Fruit fly (Drosophila melanogaster): Measurements from ENCODE around the gene CG17681.
A peak's percentile ranks its signal among the peaks of the same experiment; 100 is the strongest.

CG17681 gene

dm6 chr2L:18151134-18151825 lies 1.6 kb upstream of the CG17681 start (continued):
- TF ChIP-seq CG1233 (GFP tag; optimal IDR thresholded peaks at IDR 0.05) = no peak
- peak; percentile 45 for TF ChIP-seq CG12155 (GFP tag; optimal IDR thresholded peaks at IDR 0.05)
- TF ChIP-seq CG4707 (GFP tag; optimal IDR thresholded peaks at IDR 0.05) = no peak
- no peak for TF ChIP-seq dimm (GFP tag; IDR thresholded peaks at IDR 0.05)
- no peak for TF ChIP-seq exex (tag; optimal IDR thresholded peaks at IDR 0.05)
- no peak for TF ChIP-seq dati (GFP tag; IDR thresholded peaks at IDR 0.05)
- no peak for TF ChIP-seq tup (GFP tag; optimal IDR thresholded peaks at IDR 0.05)
- TF ChIP-seq GATAe (GFP tag; conservative IDR thresholded peaks at IDR 0.05) = no peak
- TF ChIP-seq dpn (GFP tag; optimal IDR thresholded peaks at IDR 0.05) = peak; percentile 41 to 65
- no peak for TF ChIP-seq insv (GFP tag; optimal IDR thresholded peaks at IDR 0.05)
- TF ChIP-seq ac (GFP tag; optimal IDR thresholded peaks at IDR 0.05) = peak; percentile 77
- no peak for TF ChIP-seq CG31365 (tag; optimal IDR thresholded peaks at IDR 0.05)
- TF ChIP-seq ind (GFP tag; optimal IDR thresholded peaks at IDR 0.05) = peak; percentile 58
- peak; percentile 1 for TF ChIP-seq scrt (GFP tag; optimal IDR thresholded peaks at IDR 0.05)
- no peak for TF ChIP-seq hb (GFP tag; IDR thresholded peaks at IDR 0.05; ENCODE audit: partially characterized antibody)
- TF ChIP-seq CG30431 (GFP tag; optimal IDR thresholded peaks at IDR 0.05) = peak; percentile 38
- no peak for TF ChIP-seq Max (GFP tag; optimal IDR thresholded peaks at IDR 0.05)
- no peak for TF ChIP-seq CG8281 (tag; optimal IDR thresholded peaks at IDR 0.05)
- no peak for TF ChIP-seq CG2875 (GFP tag; optimal IDR thresholded peaks at IDR 0.05)
- peak; percentile 35 for TF ChIP-seq CG34376 (GFP tag; optimal IDR thresholded peaks at IDR 0.05)
- peak; percentile 60 for TF ChIP-seq ems (GFP tag; optimal IDR thresholded peaks at IDR 0.05)
- TF ChIP-seq Doc2 (GFP tag; IDR thresholded peaks at IDR 0.05) = no peak
- peak; percentile 50; the same call in 1 of the 2 replicates for TF ChIP-seq CG13287 (GFP tag; IDR thresholded peaks at IDR 0.05; ENCODE audit: partially characterized antibody)
- TF ChIP-seq CG3407 (GFP tag; optimal IDR thresholded peaks at IDR 0.05) = no peak
- TF ChIP-seq CG6791 (GFP tag; IDR thresholded peaks at IDR 0.05; ENCODE audit: partially characterized antibody) = no peak
- no peak for TF ChIP-seq sr (GFP tag; IDR thresholded peaks at IDR 0.05)
- TF ChIP-seq Hr78 (GFP tag; optimal IDR thresholded peaks at IDR 0.05) = no peak
- TF ChIP-seq Sry-δ (GFP tag; optimal IDR thresholded peaks at IDR 0.05) = peak; percentile 7
- peak; percentile 78 for TF ChIP-seq CG7786 (GFP tag; optimal IDR thresholded peaks at IDR 0.05)
- no peak for TF ChIP-seq CG1529 (GFP tag; optimal IDR thresholded peaks at IDR 0.05)
- TF ChIP-seq Atf3 (GFP tag; optimal IDR thresholded peaks at IDR 0.05) = peak; percentile 27
- peak; percentile 64; the same call in 2 of the 3 replicates for TF ChIP-seq ken (GFP tag; IDR thresholded peaks at IDR 0.05)
- TF ChIP-seq Camta (GFP tag; optimal IDR thresholded peaks at IDR 0.05) = peak; percentile 32
- TF ChIP-seq D19B (GFP tag; optimal IDR thresholded peaks at IDR 0.05) = peak; percentile 17
- TF ChIP-seq p53 (GFP tag; optimal IDR thresholded peaks at IDR 0.05) = no peak
- TF ChIP-seq pan (optimal IDR thresholded peaks at IDR 0.05) = no peak
- TF ChIP-seq pan (GFP tag; optimal IDR thresholded peaks at IDR 0.05 in 1 of 2, IDR thresholded peaks at IDR 0.05 in 1 of 2) = peak in 1 of 2 experiments; percentile 64
- TF ChIP-seq ab (GFP tag; optimal IDR thresholded peaks at IDR 0.05) = no peak
- TF ChIP-seq stwl (tag; optimal IDR thresholded peaks at IDR 0.05) = peak; percentile 10
- TF ChIP-seq tin (GFP tag; optimal IDR thresholded peaks at IDR 0.05) = peak; percentile 39
- TF ChIP-seq klu (GFP tag; IDR thresholded peaks at IDR 0.05) = peak; percentile 39; the same call in 1 of the 2 replicates
- peak in 1 of 2 experiments; percentile 35 for TF ChIP-seq tll (GFP tag; optimal IDR thresholded peaks at IDR 0.05)
- TF ChIP-seq en (GFP tag; optimal IDR thresholded peaks at IDR 0.05) = no peak
- no peak for TF ChIP-seq slou (GFP tag; optimal IDR thresholded peaks at IDR 0.05)
- TF ChIP-seq CG16813 (GFP tag; IDR thresholded peaks at IDR 0.05; ENCODE audit: partially characterized antibody) = no peak
- TF ChIP-seq luna (GFP tag; optimal IDR thresholded peaks at IDR 0.05) = no peak
- TF ChIP-seq CG14710 (tag; optimal IDR thresholded peaks at IDR 0.05) = no peak
- TF ChIP-seq CG2202 (tag; optimal IDR thresholded peaks at IDR 0.05) = no peak
- 0 out of 2 replicates have a peak, but pooled peaks have one; percentile 23 for TF ChIP-seq Awh (GFP tag; IDR thresholded peaks at IDR 0.05)

All from whole organism, embryonic.